Fruit fly (Drosophila melanogaster) whole organism, embryonic: ENCODE results near the gene Atg18b.
A peak's percentile ranks its signal among the peaks of the same experiment; 100 is the strongest.

Experiments
- Abd-B ChIP-seq: fragments of 200-800 bp; sonication (Bioruptor generic); optimal IDR thresholded peaks from 2 replicates; lab custom pipeline; 2018; ENCODE audit warnings: missing biosample characterization, mild to moderate bottlenecking, missing genetic modification characterization, moderate library complexity
- Bgb ChIP-seq: fragments of 200-800 bp; sonication (Bioruptor generic); IDR thresholded peaks from 2 replicates; pipeline ENCODE4 v1.3.6; 2022; ENCODE audit warnings: missing biosample characterization, missing genetic modification characterization; ENCODE audit not compliant: partially characterized antibody
- CG10209 ChIP-seq: fragments of 200-800 bp; sonication (Bioruptor generic); optimal IDR thresholded peaks from 3 replicates; lab custom pipeline; 2017; ENCODE audit warnings: missing biosample characterization, mild to moderate bottlenecking, missing genetic modification characterization, missing genetic modification reagents
- CG12236 ChIP-seq: fragments of 200-800 bp; sonication (Bioruptor generic); optimal IDR thresholded peaks from 2 replicates; lab custom pipeline; 2016; ENCODE audit warnings: missing biosample characterization, missing genetic modification characterization
- CG12391 ChIP-seq: fragments of 200-800 bp; sonication (Bioruptor generic); optimal IDR thresholded peaks from 3 replicates; lab custom pipeline; 2018; ENCODE audit warnings: missing biosample characterization, mild to moderate bottlenecking, missing genetic modification characterization, moderate library complexity
- CG13296 ChIP-seq: fragments of 200-800 bp; sonication (Bioruptor generic); optimal IDR thresholded peaks from 3 replicates; lab custom pipeline; 2018; ENCODE audit warnings: missing biosample characterization, mild to moderate bottlenecking, missing genetic modification characterization
- CG18262 ChIP-seq: fragments of 200-800 bp; optimal IDR thresholded peaks from 3 replicates; lab custom pipeline; 2019; ENCODE audit warnings: missing biosample characterization, mild to moderate bottlenecking, missing genetic modification characterization, moderate library complexity
- CG2202 ChIP-seq: fragments of 200-800 bp; sonication (Bioruptor generic); optimal IDR thresholded peaks from 2 replicates; lab custom pipeline; 2018; ENCODE audit warnings: missing biosample characterization, mild to moderate bottlenecking, missing genetic modification characterization
- CG31365 ChIP-seq: fragments of 200-800 bp; sonication (Bioruptor generic); optimal IDR thresholded peaks from 2 replicates; lab custom pipeline; 2018; ENCODE audit warnings: missing biosample characterization, mild to moderate bottlenecking, missing genetic modification characterization
- CG31388 ChIP-seq: fragments of 200-800 bp; sonication (Bioruptor generic); optimal IDR thresholded peaks from 2 replicates; lab custom pipeline; 2016; ENCODE audit warnings: missing biosample characterization, missing genetic modification characterization
- CG4854 ChIP-seq: fragments of 200-800 bp; sonication (Bioruptor generic); optimal IDR thresholded peaks from 2 replicates; lab custom pipeline; 2016; ENCODE audit warnings: missing biosample characterization, missing genetic modification characterization, inconsistent platforms
- CG5245 ChIP-seq: fragments of 200-800 bp; sonication (Bioruptor generic); optimal IDR thresholded peaks from 3 replicates; lab custom pipeline; 2016; ENCODE audit warnings: missing biosample characterization, missing genetic modification characterization
- CG6254 ChIP-seq: fragments of 200-800 bp; sonication (Bioruptor generic); optimal IDR thresholded peaks from 3 replicates; lab custom pipeline; 2017; ENCODE audit warnings: mild to moderate bottlenecking, missing biosample characterization, missing genetic modification reagents, missing genetic modification characterization
- CG7928 ChIP-seq: fragments of 200-800 bp; sonication (Bioruptor generic); optimal IDR thresholded peaks from 2 replicates; lab custom pipeline; 2017; ENCODE audit warnings: missing biosample characterization, mild to moderate bottlenecking, missing genetic modification characterization
- CG7963 ChIP-seq: fragments of 200-800 bp; sonication (Bioruptor generic); IDR thresholded peaks from 3 replicates; pipeline ENCODE4 v1.3.6; 2022; ENCODE audit warnings: missing biosample characterization, missing genetic modification characterization; ENCODE audit not compliant: partially characterized antibody
- CG8359 ChIP-seq: fragments of 200-800 bp; sonication (Bioruptor generic); optimal IDR thresholded peaks from 2 replicates; lab custom pipeline; 2017; ENCODE audit warnings: missing biosample characterization, mild to moderate bottlenecking, missing genetic modification characterization, borderline replicate concordance
- Camta ChIP-seq: fragments of 200-800 bp; sonication (Bioruptor generic); optimal IDR thresholded peaks from 2 replicates; lab custom pipeline; 2016; ENCODE audit warnings: missing biosample characterization, missing genetic modification characterization
- D ChIP-seq, 2 experiments: fragments of 200-800 bp in 1 of 2; fragments of >200 bp in 1 of 2; sonication (Bioruptor generic) in 1 of 2; optimal IDR thresholded peaks; 2 replicates in 1 of 2; 3 replicates in 1 of 2; lab custom pipeline; 2017; ENCODE audit warnings: mild to moderate bottlenecking in 1 of 2, missing biosample characterization in 1 of 2, missing genetic modification characterization in 1 of 2, missing genetic modification reagents in 1 of 2
- ERR ChIP-seq: fragments of 200-800 bp; sonication (Bioruptor generic); optimal IDR thresholded peaks from 2 replicates; lab custom pipeline; 2016; ENCODE audit warnings: missing biosample characterization, missing genetic modification characterization
- HHEX ChIP-seq: fragments of 200-800 bp; sonication (Bioruptor generic); optimal IDR thresholded peaks from 3 replicates; lab custom pipeline; 2017; ENCODE audit warnings: missing biosample characterization, mild to moderate bottlenecking, missing genetic modification characterization, missing genetic modification reagents
- HLHmδ ChIP-seq: fragments of 200-800 bp; sonication (Bioruptor generic); optimal IDR thresholded peaks from 2 replicates; lab custom pipeline; 2018; ENCODE audit warnings: missing biosample characterization, mild to moderate bottlenecking, missing genetic modification characterization, moderate library complexity
- HmgD ChIP-seq: fragments of 200-800 bp; sonication (Bioruptor generic); optimal IDR thresholded peaks from 3 replicates; lab custom pipeline; 2016; ENCODE audit warnings: missing biosample characterization, missing genetic modification characterization
- Hr78 ChIP-seq, 2 experiments: fragments of 200-800 bp in 1 of 2; fragments of >200 bp in 1 of 2; sonication (Bioruptor generic) in 1 of 2; optimal IDR thresholded peaks; 2 replicates each; lab custom pipeline; 2017 to 2019; ENCODE audit warnings: missing biosample characterization in 2 of 2, missing genetic modification characterization in 2 of 2, mild to moderate bottlenecking in 1 of 2, moderate library complexity in 1 of 2
- Oaz ChIP-seq: fragments of 200-800 bp; sonication (Bioruptor generic); IDR thresholded peaks from 2 replicates; pipeline ENCODE4 v1.3.6; 2022; ENCODE audit warnings: missing biosample characterization, missing genetic modification characterization
- Ptx1 ChIP-seq: fragments of 200-800 bp; sonication (Bioruptor generic); IDR thresholded peaks from 2 replicates; pipeline ENCODE4 v1.3.6; 2022; ENCODE audit warnings: missing biosample characterization, missing genetic modification characterization
- Rfx ChIP-seq: fragments of 200-800 bp; sonication (Bioruptor generic); IDR thresholded peaks from 2 replicates; pipeline ENCODE4 v1.3.6; 2022; ENCODE audit warnings: missing biosample characterization, missing genetic modification characterization
- Rx ChIP-seq: fragments of 200-800 bp; sonication (Bioruptor generic); IDR thresholded peaks from 2 replicates; pipeline ENCODE4 v1.3.6; 2022; ENCODE audit warnings: missing biosample characterization, missing genetic modification characterization
- Spps ChIP-seq: fragments of 200-800 bp; sonication (Bioruptor generic); optimal IDR thresholded peaks from 2 replicates; lab custom pipeline; 2018; ENCODE audit warnings: missing biosample characterization, mild to moderate bottlenecking, missing genetic modification characterization
- Tbp ChIP-seq: fragments of >200 bp; optimal IDR thresholded peaks from 2 replicates; lab custom pipeline; 2018; ENCODE audit warnings: missing biosample characterization, missing genetic modification characterization
- crol ChIP-seq: fragments of 200-800 bp; sonication (Bioruptor generic); IDR thresholded peaks from 2 replicates; pipeline ENCODE4 v1.3.6; 2022; ENCODE audit warnings: missing biosample characterization, missing genetic modification characterization
- cwo ChIP-seq: fragments of 200-800 bp; sonication (Bioruptor generic); optimal IDR thresholded peaks from 3 replicates; lab custom pipeline; 2017; ENCODE audit warnings: missing biosample characterization, missing genetic modification characterization, mild to moderate bottlenecking, moderate library complexity, missing genetic modification reagents
- dm ChIP-seq: fragments of 200-800 bp; sonication (Bioruptor generic); optimal IDR thresholded peaks from 3 replicates; lab custom pipeline; 2016; ENCODE audit warnings: missing biosample characterization, missing genetic modification characterization
- fd3F ChIP-seq: fragments of 200-800 bp; sonication (Bioruptor generic); optimal IDR thresholded peaks from 2 replicates; lab custom pipeline; 2018; ENCODE audit warnings: missing biosample characterization, mild to moderate bottlenecking, missing genetic modification characterization, moderate library complexity
- grn ChIP-seq: fragments of 200-800 bp; sonication (Bioruptor generic); optimal IDR thresholded peaks from 3 replicates; lab custom pipeline; 2017; ENCODE audit warnings: missing biosample characterization, missing genetic modification characterization
- knrl ChIP-seq: fragments of 200-800 bp; sonication (Bioruptor generic); IDR thresholded peaks from 3 replicates; pipeline ENCODE4 v1.3.6; 2022; ENCODE audit warnings: missing biosample characterization, missing genetic modification characterization; ENCODE audit not compliant: partially characterized antibody
- mld ChIP-seq: fragments of 200-800 bp; sonication (Bioruptor generic); IDR thresholded peaks from 3 replicates; pipeline ENCODE4 v1.3.6; 2022; ENCODE audit warnings: missing biosample characterization, missing genetic modification characterization; ENCODE audit not compliant: partially characterized antibody
- nom ChIP-seq: fragments of 200-800 bp; sonication (Bioruptor generic); optimal IDR thresholded peaks from 2 replicates; lab custom pipeline; 2017; ENCODE audit warnings: missing biosample characterization, missing genetic modification characterization, mild to moderate bottlenecking, moderate library complexity, missing genetic modification reagents
- peb ChIP-seq: fragments of 200-800 bp; sonication (Bioruptor generic); IDR thresholded peaks from 2 replicates; pipeline ENCODE4 v1.3.6; 2022; ENCODE audit warnings: missing biosample characterization, missing genetic modification characterization
- pho ChIP-seq: fragments of 200-800 bp; sonication (Bioruptor generic); optimal IDR thresholded peaks from 2 replicates; lab custom pipeline; 2016; ENCODE audit warnings: missing biosample characterization, missing genetic modification characterization
- rib ChIP-seq: fragments of 200-800 bp; sonication (Bioruptor generic); IDR thresholded peaks from 2 replicates; pipeline ENCODE4 v1.3.6; 2022; ENCODE audit warnings: missing biosample characterization, missing genetic modification characterization
- run ChIP-seq: fragments of 200-800 bp; sonication (Bioruptor generic); optimal IDR thresholded peaks from 3 replicates; lab custom pipeline; 2018; ENCODE audit warnings: missing biosample characterization, mild to moderate bottlenecking, missing genetic modification characterization
- sd ChIP-seq: fragments of 200-800 bp; sonication (Bioruptor generic); optimal IDR thresholded peaks from 3 replicates; lab custom pipeline; 2018; ENCODE audit warnings: missing biosample characterization, mild to moderate bottlenecking, missing genetic modification characterization, moderate library complexity
- seq ChIP-seq: fragments of 200-800 bp; sonication (Bioruptor generic); IDR thresholded peaks from 2 replicates; pipeline ENCODE4 v1.3.6; 2022; ENCODE audit warnings: missing biosample characterization, missing genetic modification characterization
- sima ChIP-seq: fragments of 200-800 bp; sonication (Bioruptor generic); optimal IDR thresholded peaks from 2 replicates; lab custom pipeline; 2016; ENCODE audit warnings: missing biosample characterization, missing genetic modification characterization
- tio ChIP-seq: fragments of 200-800 bp; sonication (Bioruptor generic); optimal IDR thresholded peaks from 2 replicates; lab custom pipeline; 2017; ENCODE audit warnings: missing biosample characterization, missing genetic modification characterization, inconsistent platforms
- vvl ChIP-seq: fragments of 200-800 bp; sonication (Bioruptor generic); IDR thresholded peaks from 2 replicates; pipeline ENCODE4 v1.3.6; 2022; ENCODE audit warnings: missing biosample characterization, missing genetic modification characterization
- zf30C ChIP-seq: fragments of 200-800 bp; sonication (Bioruptor generic); optimal IDR thresholded peaks from 3 replicates; lab custom pipeline; 2018; ENCODE audit warnings: missing biosample characterization, mild to moderate bottlenecking, missing genetic modification characterization

Atg18b gene

dm6 chr2L:21168295-21169159, 51.8 kb downstream of the Atg18b start, which contains the start of the genes mAcon1, CG43345 and CG43346 (continued):
- peak; percentile 24 for TF ChIP-seq CG8359 (GFP tag; lab: Kevin White, UChicago)
- no peak for TF ChIP-seq tio (GFP tag; lab: Kevin White, UChicago)
- peak; percentile 68 for TF ChIP-seq cwo
- peak; percentile 89 for TF ChIP-seq Abd-B (GFP tag; lab: Kevin White, UChicago)
- peak; percentile 73 for TF ChIP-seq CG18262
- no peak for TF ChIP-seq CG7963 (GFP tag; lab: Robert Waterston, UW)
- TF ChIP-seq knrl: peak; percentile 24; the same call in 1 of the 3 replicates
- peak; percentile 78 for TF ChIP-seq Rfx (GFP tag; lab: Robert Waterston, UW)
- peak; percentile 89 for TF ChIP-seq dm (GFP tag; lab: Kevin White, UChicago)
- no peak for TF ChIP-seq run (tag; lab: Kevin White, UChicago)
- peak; percentile 94 for TF ChIP-seq pho (GFP tag; lab: Kevin White, UChicago)
- TF ChIP-seq CG7928 (GFP tag; lab: Kevin White, UChicago): peak; percentile 57
- TF ChIP-seq CG12236: peak; percentile 58
- TF ChIP-seq CG6254 (GFP tag; lab: Kevin White, UChicago): peak; percentile 24
- TF ChIP-seq vvl (GFP tag; lab: Robert Waterston, UW): peak; percentile 27; the same call in 1 of the 2 replicates
- no peak for TF ChIP-seq D (optimal IDR thresholded peaks at IDR 0.05; lab: Kevin White, UChicago)
- TF ChIP-seq D (GFP tag; optimal IDR thresholded peaks at IDR 0.05; lab: Kevin White, UChicago): peak; percentile 53
- TF ChIP-seq mld: no peak
- no peak for TF ChIP-seq CG31365 (tag; lab: Kevin White, UChicago)
- peak; percentile 75 for TF ChIP-seq Camta (GFP tag; lab: Kevin White, UChicago)
- no peak for TF ChIP-seq crol
- TF ChIP-seq nom (GFP tag; lab: Kevin White, UChicago): peak; percentile 75
- TF ChIP-seq CG5245 (GFP tag; lab: Kevin White, UChicago): peak; percentile 7
- peak; percentile 85 for TF ChIP-seq Tbp (GFP tag; lab: Kevin White, UChicago)
- peak; percentile 80 for TF ChIP-seq CG10209 (GFP tag; lab: Kevin White, UChicago)
- TF ChIP-seq sima (GFP tag; lab: Kevin White, UChicago): peak; percentile 72
- no peak for TF ChIP-seq grn (GFP tag; lab: Kevin White, UChicago)
- peak; percentile 82 for TF ChIP-seq ERR (GFP tag; lab: Kevin White, UChicago)
- TF ChIP-seq Spps (tag; lab: Kevin White, UChicago): peak; percentile 24
- peak; percentile 82 for TF ChIP-seq CG12391
- TF ChIP-seq zf30C (GFP tag; lab: Kevin White, UChicago): no peak
- peak; percentile 67 for TF ChIP-seq fd3F (GFP tag; lab: Kevin White, UChicago)
- no peak for TF ChIP-seq HLHmδ
- no peak for TF ChIP-seq Oaz (GFP tag; lab: Robert Waterston, UW)
- TF ChIP-seq sd (tag; lab: Kevin White, UChicago): no peak
- peak; percentile 54 for TF ChIP-seq CG2202 (tag; lab: Kevin White, UChicago)
- 0 out of 2 replicates have a peak, but pooled peaks have one; percentile 33 for TF ChIP-seq Rx (GFP tag; lab: Robert Waterston, UW)
- TF ChIP-seq HHEX (GFP tag; lab: Kevin White, UChicago): peak; percentile 79
- TF ChIP-seq seq (GFP tag; lab: Robert Waterston, UW): peak; percentile 57; the same call in 1 of the 2 replicates
- no peak; the same call in 1 of the 2 replicates for TF ChIP-seq peb (GFP tag; lab: Robert Waterston, UW)
- peak; percentile 69 for TF ChIP-seq CG4854 (GFP tag; lab: Kevin White, UChicago)
- no peak for TF ChIP-seq CG31388 (GFP tag; lab: Kevin White, UChicago)
- TF ChIP-seq rib (GFP tag; lab: Robert Waterston, UW): no peak
- 0 out of 2 replicates have a peak, but pooled peaks have one; percentile 10 for TF ChIP-seq Bgb
- peak; percentile 82 for TF ChIP-seq CG13296 (GFP tag; lab: Kevin White, UChicago)
- TF ChIP-seq Hr78 (GFP tag; optimal IDR thresholded peaks at IDR 0.05; lab: Kevin White, UChicago): no peak
- peak; percentile 78 for TF ChIP-seq Ptx1 (GFP tag; lab: Robert Waterston, UW)
- peak; percentile 88 for TF ChIP-seq HmgD (GFP tag; lab: Kevin White, UChicago)
